Worm (Caenorhabditis elegans): ENCODE results near the gene mig-18.

DNA sequence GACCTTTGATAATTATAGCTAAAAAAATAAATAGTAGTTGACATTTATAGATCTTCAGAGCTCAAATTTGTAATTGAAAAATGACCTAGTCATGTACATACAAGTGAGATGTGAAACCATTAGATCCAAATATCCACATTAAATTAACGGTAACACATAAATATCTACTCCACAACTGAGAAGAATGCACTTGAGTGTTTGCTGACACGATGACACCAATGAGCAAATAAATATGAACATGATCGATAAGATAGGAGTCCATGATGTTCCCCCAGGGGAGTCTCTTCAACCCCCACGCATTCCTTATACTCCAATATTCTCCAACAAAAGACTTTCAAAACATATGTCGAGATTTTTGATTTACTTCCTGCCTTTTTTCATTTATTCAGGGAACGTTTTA is 1.4 kb downstream of the mig-18 start, which contains the start of gene ttr-52:
- TF ChIP-seq fos-1 (tag; optimal IDR thresholded peaks at IDR 0.05) (no peak), unc-39 (tag; optimal IDR thresholded peaks at IDR 0.05) (no peak)
